Fruit fly (Drosophila melanogaster) whole organism, prepupa: ENCODE results near the gene MED1.

Experiments used
- CG3032 ChIP-seq: fragments of 200-800 bp; optimal IDR thresholded peaks from 2 replicates; lab custom pipeline; 2019; ENCODE audit warnings: missing biosample characterization, mild to moderate bottlenecking, missing genetic modification characterization, moderate library complexity
- CG31627 ChIP-seq: fragments of 200-800 bp; sonication (Bioruptor generic); optimal IDR thresholded peaks from 3 replicates; lab custom pipeline; 2016; ENCODE audit warnings: missing biosample characterization, missing genetic modification characterization
- CG8319 ChIP-seq: fragments of 200-800 bp; sonication (Bioruptor generic); optimal IDR thresholded peaks from 3 replicates; lab custom pipeline; 2016; ENCODE audit warnings: missing biosample characterization, missing genetic modification characterization
- CG9139 ChIP-seq: fragments of 200-800 bp; sonication (Bioruptor generic); optimal IDR thresholded peaks from 3 replicates; lab custom pipeline; 2017; ENCODE audit warnings: missing biosample characterization, mild to moderate bottlenecking, missing genetic modification characterization
- Ets21C ChIP-seq: fragments of 200-800 bp; sonication (Bioruptor generic); optimal IDR thresholded peaks from 3 replicates; lab custom pipeline; 2016; ENCODE audit warnings: missing biosample characterization, missing genetic modification characterization
- Hr39 ChIP-seq: fragments of 200-800 bp; sonication (Bioruptor generic); optimal IDR thresholded peaks from 2 replicates; lab custom pipeline; 2016; ENCODE audit warnings: missing biosample characterization, missing genetic modification characterization
- fd59A ChIP-seq: fragments of 200-800 bp; sonication (Bioruptor generic); optimal IDR thresholded peaks from 2 replicates; lab custom pipeline; 2017; ENCODE audit warnings: missing biosample characterization, mild to moderate bottlenecking, missing genetic modification characterization, missing genetic modification reagents
- svp ChIP-seq: fragments of 200-800 bp; sonication (Bioruptor generic); peaks from one replicate; lab custom pipeline; 2016; ENCODE audit warnings: missing biosample characterization, missing genetic modification characterization

dm6 chr3L:21644607-21645006 is 10.4 kb upstream of the MED1 start, which contains the start of gene CG43980:
- no peak for TF ChIP-seq svp (GFP tag; lab: Kevin White, UChicago)
- TF ChIP-seq Hr39 (GFP tag; lab: Kevin White, UChicago), result no peak
- TF ChIP-seq CG8319 (GFP tag; lab: Kevin White, UChicago), result no peak
- no peak for TF ChIP-seq Ets21C (GFP tag; lab: Kevin White, UChicago)
- TF ChIP-seq CG9139 (GFP tag; lab: Kevin White, UChicago), result no peak
- no peak for TF ChIP-seq fd59A (GFP tag; lab: Kevin White, UChicago)
- TF ChIP-seq CG3032, result no peak
- no peak for TF ChIP-seq CG31627 (GFP tag; lab: Kevin White, UChicago)
